Fruit fly (Drosophila melanogaster): ENCODE measurements around the gene Qsox3.

- TF ChIP-seq Dif (GFP tag; optimal IDR thresholded peaks at IDR 0.05; ENCODE audit: partially characterized antibody) (no peak), woc (GFP tag; optimal IDR thresholded peaks at IDR 0.05) (no peak), fru (GFP tag; optimal IDR thresholded peaks at IDR 0.05) (no peak)
These were observed 15.4 kb upstream of the Qsox3 start for dm6 chr3R:21895961-21896875.
